Worm (Caenorhabditis elegans): Measurements from ENCODE around the gene atgp-1.

atgp-1 gene

DNA sequence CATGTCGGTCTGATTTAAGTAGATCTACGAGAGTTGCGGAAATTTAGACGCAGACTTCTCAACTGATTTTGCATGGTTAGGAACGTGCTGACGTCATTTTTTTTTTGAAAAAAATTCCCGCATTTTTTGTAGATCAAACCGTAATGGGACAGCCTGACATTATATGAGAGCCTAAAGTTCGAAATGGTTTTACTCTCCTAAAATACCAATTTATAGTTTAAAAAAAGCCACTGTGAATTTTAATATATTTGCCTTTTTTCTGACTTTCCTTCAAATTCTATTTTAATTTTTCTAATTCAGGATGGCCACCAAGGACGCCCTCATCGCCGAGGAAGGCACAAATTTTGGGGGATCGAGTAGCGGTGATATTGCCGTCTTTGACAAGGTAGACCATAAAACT, at the start of gene atgp-1:
Gene atgp-1, plus strand, starts transcription at position 301 of the 400 bp plus-strand sequence.
- TF ChIP-seq flt-1 (GFP tag; IDR thresholded peaks at IDR 0.05), result no peak
- TF ChIP-seq pes-1 (GFP tag; IDR thresholded peaks at IDR 0.05), result no peak
- TF ChIP-seq ama-1 (optimal IDR thresholded peaks at IDR 0.05), result no peak
- TF ChIP-seq aly-1 (tag; optimal IDR thresholded peaks at IDR 0.05), result no peak
- no peak for TF ChIP-seq scrt-1 (GFP tag; IDR thresholded peaks at IDR 0.05)
- TF ChIP-seq hmbx-1 (tag; optimal IDR thresholded peaks at IDR 0.05), result no peak
- TF ChIP-seq ceh-36 (tag; optimal IDR thresholded peaks at IDR 0.05), result no peak
- TF ChIP-seq B0310.2 (tag; optimal IDR thresholded peaks at IDR 0.05), result no peak
- TF ChIP-seq hmg-4 (GFP tag; optimal IDR thresholded peaks at IDR 0.05), result no peak
- TF ChIP-seq F13C5.2 (tag; optimal IDR thresholded peaks at IDR 0.05), result no peak
- no peak for TF ChIP-seq sea-1 (GFP tag; conservative IDR thresholded peaks at IDR 0.05)

DNA sequence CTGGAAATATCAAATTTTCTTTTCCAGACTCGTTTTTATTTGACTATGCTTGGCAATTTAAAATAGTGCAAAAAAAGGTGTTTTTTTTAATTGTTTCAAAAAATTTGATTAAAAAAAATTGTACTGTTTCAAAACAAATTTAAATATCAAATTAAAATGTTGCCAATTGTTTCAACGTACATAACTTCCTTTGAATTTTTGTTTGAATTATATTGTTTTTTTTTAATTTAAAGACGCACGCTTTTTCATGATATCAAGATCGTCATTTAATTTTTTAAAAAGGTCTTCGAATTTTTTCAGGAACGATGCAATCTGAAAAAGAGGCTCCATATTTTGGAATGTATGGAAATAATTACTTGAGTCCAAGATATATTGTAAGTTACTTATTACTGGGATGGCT, 45.7 kb upstream of the atgp-1 start, which contains the start of gene Y116A8B.4:
Gene Y116A8B.4, plus strand, starts transcription at position 301 of the 400 bp plus-strand sequence.
- TF ChIP-seq F13C5.2 (tag; optimal IDR thresholded peaks at IDR 0.05) (no peak), hnd-1 (tag; optimal IDR thresholded peaks at IDR 0.05) (no peak), scrt-1 (GFP tag; IDR thresholded peaks at IDR 0.05) (no peak), hmbx-1 (tag; optimal IDR thresholded peaks at IDR 0.05) (no peak), B0310.2 (tag; optimal IDR thresholded peaks at IDR 0.05) (no peak)

DNA sequence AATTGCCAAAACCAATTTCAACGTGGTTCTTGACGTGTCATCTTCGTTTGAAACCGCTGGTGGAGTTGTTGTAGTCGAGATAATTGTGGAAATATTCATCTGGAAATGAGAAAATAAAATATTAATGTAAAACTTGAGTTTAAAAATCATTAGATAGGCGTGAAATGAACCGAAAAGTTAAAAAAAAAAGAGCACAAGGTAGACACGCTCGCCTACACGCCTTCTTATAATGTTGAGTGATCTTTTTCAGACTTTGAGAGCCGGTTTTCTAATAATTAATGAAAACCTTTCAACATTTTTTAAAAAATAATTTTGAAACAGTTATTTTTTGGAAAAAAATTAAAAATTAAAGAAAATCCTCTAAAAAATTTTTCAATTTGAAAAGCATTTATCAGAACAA, 38.2 kb upstream of the atgp-1 start, which contains the start of gene npr-32:
Gene npr-32, minus strand, starts transcription at position 101 of the 400 bp plus-strand sequence.
- TF ChIP-seq B0310.2 (tag; optimal IDR thresholded peaks at IDR 0.05), result no peak

DNA sequence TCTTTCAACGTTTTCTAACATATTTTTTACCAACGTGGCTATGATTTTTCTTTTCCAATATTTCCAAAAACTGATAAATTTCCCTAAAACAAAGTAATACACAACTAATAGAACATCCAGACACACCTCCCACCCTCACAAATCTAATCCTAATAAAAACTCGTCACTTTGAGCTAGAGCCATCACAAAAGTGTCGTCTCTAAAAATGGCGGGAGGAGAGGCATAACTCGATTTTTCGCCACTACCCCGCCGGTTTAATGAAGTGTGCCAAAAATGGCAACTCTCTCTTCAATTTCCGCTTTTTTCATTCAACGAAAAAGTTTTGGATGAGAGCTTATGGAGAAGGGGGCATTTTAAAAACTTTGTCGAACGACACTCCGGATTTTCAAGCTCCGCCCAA, 36.2 kb upstream of the atgp-1 start:
- no peak for TF ChIP-seq ama-1 (optimal IDR thresholded peaks at IDR 0.05)
- TF ChIP-seq flt-1 (GFP tag; IDR thresholded peaks at IDR 0.05), result no peak
- TF ChIP-seq tbx-37 (GFP tag; conservative IDR thresholded peaks at IDR 0.05), result no peak
- TF ChIP-seq aly-1 (tag; optimal IDR thresholded peaks at IDR 0.05), result no peak
- no peak for TF ChIP-seq pes-1 (GFP tag; IDR thresholded peaks at IDR 0.05)
- no peak for TF ChIP-seq F13C5.2 (tag; optimal IDR thresholded peaks at IDR 0.05)
- TF ChIP-seq scrt-1 (GFP tag; IDR thresholded peaks at IDR 0.05), result no peak
- no peak for TF ChIP-seq hmbx-1 (tag; optimal IDR thresholded peaks at IDR 0.05)
- TF ChIP-seq B0310.2 (tag; optimal IDR thresholded peaks at IDR 0.05), result no peak
- TF ChIP-seq tbx-11 (GFP tag; IDR thresholded peaks at IDR 0.05), result no peak
- no peak for TF ChIP-seq hnd-1 (tag; optimal IDR thresholded peaks at IDR 0.05)
- no peak for TF ChIP-seq sea-1 (GFP tag; conservative IDR thresholded peaks at IDR 0.05)
- TF ChIP-seq ceh-36 (tag; optimal IDR thresholded peaks at IDR 0.05), result no peak
- TF ChIP-seq ets-7 (tag; optimal IDR thresholded peaks at IDR 0.05), result no peak
- TF ChIP-seq tra-4 (tag; optimal IDR thresholded peaks at IDR 0.05), result no peak
- TF ChIP-seq hmg-4 (GFP tag; optimal IDR thresholded peaks at IDR 0.05), result no peak
- TF ChIP-seq ceh-13 (GFP tag; optimal IDR thresholded peaks at IDR 0.05), result no peak

DNA sequence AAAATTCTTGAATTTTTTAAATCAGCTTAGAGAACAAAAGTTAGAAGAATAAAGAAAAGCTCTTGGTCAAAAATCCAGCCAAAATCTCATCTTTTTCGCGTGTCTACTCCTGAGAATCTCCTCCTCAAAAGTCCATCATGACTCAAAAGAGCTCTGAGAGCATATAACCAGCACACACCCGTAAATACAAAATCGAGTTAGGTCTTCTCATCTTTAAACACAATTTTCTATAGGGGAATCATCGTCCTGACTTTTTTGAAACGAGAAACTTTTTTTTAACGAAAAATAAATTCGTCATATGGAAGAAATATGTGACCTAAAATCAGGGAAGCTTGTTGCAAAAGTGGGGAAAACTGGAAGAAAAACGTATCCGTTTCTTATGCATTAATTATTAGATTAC, 35.6 kb upstream of the atgp-1 start:
- TF ChIP-seq ets-7 (tag; optimal IDR thresholded peaks at IDR 0.05), result no peak

DNA sequence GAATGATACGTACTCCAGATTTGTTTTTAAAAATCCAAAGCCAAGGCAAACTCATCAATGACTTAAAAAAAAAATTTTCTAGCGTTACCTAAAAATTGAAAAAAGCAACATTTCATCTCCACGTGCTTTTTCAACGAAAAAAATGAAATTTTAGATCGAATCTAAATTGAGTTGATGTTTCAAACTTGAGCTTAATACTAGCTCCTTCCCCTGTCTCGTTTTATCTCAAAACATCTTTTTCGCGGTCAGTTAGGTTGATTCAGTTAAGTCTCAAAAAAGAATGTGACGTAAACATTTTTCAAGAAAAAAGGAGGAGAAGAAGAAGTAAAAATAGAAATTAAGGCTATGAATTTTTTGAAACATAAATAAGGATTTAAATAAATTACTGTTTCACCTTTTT, 32.1 kb upstream of the atgp-1 start:
- TF ChIP-seq hmbx-1 (tag; optimal IDR thresholded peaks at IDR 0.05), result no peak
- no peak for TF ChIP-seq scrt-1 (GFP tag; IDR thresholded peaks at IDR 0.05)
- no peak for TF ChIP-seq tbx-11 (GFP tag; IDR thresholded peaks at IDR 0.05)

DNA sequence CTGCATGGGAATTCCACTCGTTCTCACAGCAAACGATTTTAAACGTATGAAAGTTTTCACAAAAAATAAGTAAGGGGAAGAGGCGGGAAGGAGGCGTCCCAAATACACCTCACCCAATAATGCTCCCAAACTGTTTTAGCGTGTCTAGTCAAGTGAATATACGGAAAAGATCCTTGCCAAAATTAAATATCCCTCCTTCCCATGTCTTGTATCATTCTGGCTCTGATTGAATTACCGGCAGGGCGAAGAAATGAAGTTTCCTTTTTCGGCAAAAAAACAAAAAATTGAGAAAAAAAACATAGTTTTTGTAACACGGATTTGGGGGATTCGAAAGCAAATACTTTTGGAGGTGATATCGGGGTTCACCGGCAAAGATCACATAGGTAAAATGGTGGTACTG, 30.2 kb upstream of the atgp-1 start:
- TF ChIP-seq hnd-1 (tag; optimal IDR thresholded peaks at IDR 0.05) (no peak), pes-1 (GFP tag; IDR thresholded peaks at IDR 0.05) (no peak), tbx-11 (GFP tag; IDR thresholded peaks at IDR 0.05) (no peak), ets-7 (tag; optimal IDR thresholded peaks at IDR 0.05) (no peak), sea-1 (GFP tag; conservative IDR thresholded peaks at IDR 0.05) (no peak), scrt-1 (GFP tag; IDR thresholded peaks at IDR 0.05) (no peak), ceh-13 (GFP tag; optimal IDR thresholded peaks at IDR 0.05) (no peak), hmg-4 (GFP tag; optimal IDR thresholded peaks at IDR 0.05) (no peak), aly-1 (tag; optimal IDR thresholded peaks at IDR 0.05) (no peak), ama-1 (optimal IDR thresholded peaks at IDR 0.05) (no peak), hmbx-1 (tag; optimal IDR thresholded peaks at IDR 0.05) (no peak), flt-1 (GFP tag; IDR thresholded peaks at IDR 0.05) (no peak)

DNA sequence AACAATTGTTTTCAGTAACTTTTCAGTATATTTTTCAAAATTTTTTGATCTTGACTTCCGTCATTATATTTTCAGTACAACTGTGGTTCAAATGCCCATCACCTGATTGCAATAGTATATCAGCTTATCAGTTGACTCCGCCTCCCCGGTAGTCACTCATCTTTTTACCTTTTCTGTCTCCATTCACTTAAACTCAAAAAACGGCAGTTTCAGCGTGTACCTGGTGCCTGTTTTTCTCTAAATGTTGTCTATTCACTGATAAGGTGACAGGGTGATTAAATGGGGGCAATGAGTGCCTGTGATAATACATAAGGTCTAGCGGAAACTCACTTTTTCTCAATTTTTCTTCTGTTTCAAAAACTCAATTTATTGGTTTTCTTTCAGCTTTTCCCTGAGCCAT, 23.9 kb upstream of the atgp-1 start, which contains the start of gene ZK550.2:
Gene ZK550.2, plus strand, starts transcription at position 385 of the 400 bp plus-strand sequence.
- no peak for TF ChIP-seq ets-7 (tag; optimal IDR thresholded peaks at IDR 0.05)
- no peak for TF ChIP-seq sea-1 (GFP tag; conservative IDR thresholded peaks at IDR 0.05)
- TF ChIP-seq scrt-1 (GFP tag; IDR thresholded peaks at IDR 0.05), result no peak
- no peak for TF ChIP-seq F13C5.2 (tag; optimal IDR thresholded peaks at IDR 0.05)
- TF ChIP-seq flt-1 (GFP tag; IDR thresholded peaks at IDR 0.05), result no peak

DNA sequence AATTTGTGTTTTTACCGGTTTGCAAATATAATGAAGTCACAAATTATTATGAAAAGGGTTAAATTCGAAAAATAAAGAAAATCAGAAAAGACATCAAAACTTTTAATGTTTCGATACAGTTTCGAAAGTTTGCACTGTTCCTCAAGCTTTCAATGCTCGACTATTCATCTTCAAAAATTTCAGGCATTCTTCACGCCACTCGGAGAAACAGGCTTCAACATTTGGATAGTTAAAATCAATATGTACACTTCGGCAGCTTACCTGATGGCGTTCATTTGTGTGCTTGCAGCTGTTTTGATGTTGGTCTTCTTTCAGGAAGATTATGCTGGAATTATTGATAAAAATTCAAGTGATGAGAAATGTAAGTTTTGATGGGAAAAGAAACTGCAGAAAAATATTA, 22.0 kb upstream of the atgp-1 start:
- TF ChIP-seq ets-7 (tag; optimal IDR thresholded peaks at IDR 0.05) (no peak), hmg-4 (GFP tag; optimal IDR thresholded peaks at IDR 0.05) (no peak), hmbx-1 (tag; optimal IDR thresholded peaks at IDR 0.05) (no peak), aly-1 (tag; optimal IDR thresholded peaks at IDR 0.05) (no peak), scrt-1 (GFP tag; IDR thresholded peaks at IDR 0.05) (no peak), flt-1 (GFP tag; IDR thresholded peaks at IDR 0.05) (no peak)
